Worm (Caenorhabditis elegans): ENCODE measurements around the gene crls-1.

ce11 chrIII:869869-870268 is 39.8 kb downstream of the crls-1 start, which contains the start of gene T24C4.2:
- TF ChIP-seq ztf-29 (GFP tag; IDR thresholded peaks at IDR 0.05): no peak
- no peak for TF ChIP-seq ztf-23 (GFP tag; IDR thresholded peaks at IDR 0.05)
- 0 out of 2 replicates have a peak, but pooled peaks have one; percentile 19 for TF ChIP-seq T22C8.4 (GFP tag; IDR thresholded peaks at IDR 0.05)
- TF ChIP-seq klf-2 (GFP tag; conservative IDR thresholded peaks at IDR 0.05): no peak
- no peak for TF ChIP-seq tab-1 (GFP tag; IDR thresholded peaks at IDR 0.05)
- TF ChIP-seq cog-1 (tag; optimal IDR thresholded peaks at IDR 0.05): no peak
